Fruit fly (Drosophila melanogaster) whole organism, embryonic: ENCODE data around the gene CG5516.

Source experiments
- CG11696 ChIP-seq: fragments of 200-800 bp; sonication (Bioruptor generic); IDR thresholded peaks from 2 replicates; pipeline ENCODE4 v1.3.6; 2022; ENCODE audit warnings: missing biosample characterization, missing genetic modification characterization
- CG12104 ChIP-seq: fragments of 200-800 bp; sonication (Bioruptor generic); optimal IDR thresholded peaks from 3 replicates; lab custom pipeline; 2016; ENCODE audit warnings: missing biosample characterization, missing genetic modification characterization
- CG13123 ChIP-seq: fragments of 200-800 bp; sonication (Bioruptor generic); optimal IDR thresholded peaks from 2 replicates; lab custom pipeline; 2016; ENCODE audit warnings: missing biosample characterization, missing genetic modification characterization
- CG2678 ChIP-seq: fragments of 200-800 bp; sonication (Bioruptor generic); optimal IDR thresholded peaks from 3 replicates; lab custom pipeline; 2019; ENCODE audit warnings: missing biosample characterization, mild to moderate bottlenecking, missing genetic modification characterization, moderate library complexity
- CG30020 ChIP-seq: fragments of 200-800 bp; optimal IDR thresholded peaks from 2 replicates; lab custom pipeline; 2019; ENCODE audit warnings: missing biosample characterization, mild to moderate bottlenecking, missing genetic modification characterization, moderate library complexity
- CG3407 ChIP-seq: fragments of 200-800 bp; sonication (Bioruptor generic); optimal IDR thresholded peaks from 2 replicates; lab custom pipeline; 2018; ENCODE audit warnings: missing biosample characterization, mild to moderate bottlenecking, missing genetic modification characterization
- CG34422 ChIP-seq: fragments of 200-800 bp; sonication (Bioruptor generic); IDR thresholded peaks from 3 replicates; pipeline ENCODE4 v1.3.6; 2022; ENCODE audit warnings: missing biosample characterization, missing genetic modification characterization
- CG3726 ChIP-seq: fragments of 200-800 bp; sonication (Bioruptor generic); IDR thresholded peaks from 3 replicates; pipeline ENCODE4, ENCODE4 v1.3.6; 2022; ENCODE audit warnings: missing biosample characterization, missing genetic modification characterization
- CG3838 ChIP-seq: fragments of 200-800 bp; sonication (Bioruptor generic); optimal IDR thresholded peaks from 3 replicates; lab custom pipeline; 2016; ENCODE audit warnings: missing biosample characterization, missing genetic modification characterization
- CG43689 ChIP-seq: fragments of 200-800 bp; sonication (Bioruptor generic); IDR thresholded peaks from 2 replicates; pipeline ENCODE4 v1.3.6; 2022; ENCODE audit warnings: missing biosample characterization, missing genetic modification characterization
- CG4707 ChIP-seq: fragments of 200-800 bp; sonication (Bioruptor generic); optimal IDR thresholded peaks from 2 replicates; lab custom pipeline; 2018; ENCODE audit warnings: missing biosample characterization, mild to moderate bottlenecking, missing genetic modification characterization, moderate library complexity
- CG7357 ChIP-seq: fragments of 200-800 bp; sonication (Bioruptor generic); IDR thresholded peaks from 3 replicates; pipeline ENCODE4 v1.3.6; 2022; ENCODE audit warnings: missing biosample characterization, missing genetic modification characterization
- CG7839 ChIP-seq: fragments of 200-800 bp; sonication (Bioruptor generic); optimal IDR thresholded peaks from 3 replicates; lab custom pipeline; 2018; ENCODE audit warnings: missing biosample characterization, mild to moderate bottlenecking, missing genetic modification characterization, moderate library complexity
- Dll ChIP-seq: fragments of 200-800 bp; sonication (Bioruptor generic); IDR thresholded peaks from 4 replicates; pipeline ENCODE4 v1.3.6; 2022; ENCODE audit warnings: missing biosample characterization, missing genetic modification characterization; ENCODE audit not compliant: partially characterized antibody
- Dref ChIP-seq: fragments of 200-800 bp; sonication (Bioruptor generic); IDR thresholded peaks from 2 replicates; pipeline ENCODE4 v1.3.6; 2022; ENCODE audit warnings: missing biosample characterization, missing genetic modification characterization
- H15 ChIP-seq: fragments of 200-800 bp; sonication (Bioruptor generic); IDR thresholded peaks from 3 replicates; pipeline ENCODE4 v1.3.6; 2022; ENCODE audit warnings: missing biosample characterization, missing genetic modification characterization
- HLH3B ChIP-seq: fragments of 200-800 bp; sonication (Bioruptor generic); IDR thresholded peaks from 2 replicates; pipeline ENCODE4 v1.3.6; 2022; ENCODE audit warnings: missing biosample characterization, missing genetic modification characterization
- HLH4C ChIP-seq: fragments of 200-800 bp; sonication (Bioruptor generic); IDR thresholded peaks from 3 replicates; pipeline ENCODE4 v1.3.6; 2022; ENCODE audit warnings: missing biosample characterization, missing genetic modification characterization; ENCODE audit not compliant: partially characterized antibody
- Hmr ChIP-seq: fragments of 200-800 bp; sonication (Bioruptor generic); optimal IDR thresholded peaks from 3 replicates; lab custom pipeline; 2017; ENCODE audit warnings: mild to moderate bottlenecking, missing biosample characterization, missing genetic modification reagents, missing genetic modification characterization
- Hr51 ChIP-seq, 2 experiments: fragments of 200-800 bp; sonication (Bioruptor generic); optimal IDR thresholded peaks; 2 replicates in 1 of 2; 3 replicates in 1 of 2; lab custom pipeline; 2016 to 2018; ENCODE audit warnings: missing biosample characterization in 2 of 2, missing genetic modification characterization in 2 of 2, mild to moderate bottlenecking in 1 of 2, moderate library complexity in 1 of 2
- MESR4 ChIP-seq: fragments of 200-800 bp; sonication (Bioruptor generic); optimal IDR thresholded peaks from 2 replicates; lab custom pipeline; 2018; ENCODE audit warnings: missing biosample characterization, mild to moderate bottlenecking, missing genetic modification characterization, moderate library complexity
- Nf-YA ChIP-seq: fragments of 200-800 bp; sonication (Bioruptor generic); IDR thresholded peaks from 2 replicates; pipeline ENCODE4 v1.3.6; 2022; ENCODE audit warnings: missing biosample characterization, missing genetic modification characterization
- Nf-YC ChIP-seq: fragments of 200-800 bp; optimal IDR thresholded peaks from 3 replicates; lab custom pipeline; 2019; ENCODE audit warnings: missing biosample characterization, mild to moderate bottlenecking, missing genetic modification characterization, moderate library complexity
- Rfx ChIP-seq: fragments of 200-800 bp; sonication (Bioruptor generic); IDR thresholded peaks from 2 replicates; pipeline ENCODE4 v1.3.6; 2022; ENCODE audit warnings: missing biosample characterization, missing genetic modification characterization
- Sox100B ChIP-seq: fragments of 200-800 bp; sonication (Bioruptor generic); optimal IDR thresholded peaks from 3 replicates; lab custom pipeline; 2018; ENCODE audit warnings: missing biosample characterization, mild to moderate bottlenecking, missing genetic modification characterization
- TFAM ChIP-seq: fragments of 200-800 bp; sonication (Bioruptor generic); optimal IDR thresholded peaks from 2 replicates; lab custom pipeline; 2017; ENCODE audit warnings: missing biosample characterization, missing genetic modification characterization, inconsistent platforms
- Trl ChIP-seq, 3 experiments: fragments of >200 bp in 2 of 3; fragments of 200-800 bp in 1 of 3; sonication (Bioruptor generic) in 1 of 3; optimal IDR thresholded peaks; 2 replicates in 1 of 3; 3 replicates in 2 of 3; lab custom pipeline; 2016 to 2017; ENCODE audit warnings: missing biosample characterization in 1 of 3, missing genetic modification characterization in 1 of 3
- abd-A ChIP-seq: fragments of 200-800 bp; sonication (Bioruptor generic); optimal IDR thresholded peaks from 3 replicates; lab custom pipeline; 2019; ENCODE audit warnings: missing biosample characterization, mild to moderate bottlenecking, missing genetic modification characterization, moderate library complexity
- bsh ChIP-seq, 2 experiments: fragments of 200-800 bp; sonication (Bioruptor generic); optimal IDR thresholded peaks; 2 replicates each; lab custom pipeline; 2017 to 2018; ENCODE audit warnings: mild to moderate bottlenecking in 2 of 2, missing biosample characterization in 2 of 2, missing genetic modification characterization in 2 of 2, moderate library complexity in 1 of 2
- btn ChIP-seq: fragments of 200-800 bp; sonication (Bioruptor generic); optimal IDR thresholded peaks from 2 replicates; lab custom pipeline; 2016; ENCODE audit warnings: missing biosample characterization, missing genetic modification characterization
- dmrt11E ChIP-seq: fragments of 200-800 bp; sonication (Bioruptor generic); optimal IDR thresholded peaks from 3 replicates; lab custom pipeline; 2018; ENCODE audit warnings: missing biosample characterization, mild to moderate bottlenecking, missing genetic modification characterization, moderate library complexity
- eve ChIP-seq, 2 experiments: fragments of >200 bp; optimal IDR thresholded peaks; 2 replicates each; lab custom pipeline; 2017; ENCODE audit warnings: missing biosample characterization in 2 of 2, missing genetic modification characterization in 2 of 2
- fd96Cb ChIP-seq: fragments of 200-800 bp; sonication (Bioruptor generic); optimal IDR thresholded peaks from 2 replicates; lab custom pipeline; 2018; ENCODE audit warnings: missing biosample characterization, mild to moderate bottlenecking, missing genetic modification characterization, moderate library complexity
- gfzf ChIP-seq: fragments of 200-800 bp; sonication (Bioruptor generic); optimal IDR thresholded peaks from 2 replicates; lab custom pipeline; 2016; ENCODE audit warnings: missing biosample characterization, mild to moderate bottlenecking, missing genetic modification characterization, moderate library complexity
- gsb ChIP-seq: fragments of 200-800 bp; sonication (Bioruptor generic); IDR thresholded peaks from 2 replicates; pipeline ENCODE4 v1.3.6; 2022; ENCODE audit warnings: missing biosample characterization, missing genetic modification characterization
- gsb-n ChIP-seq: fragments of 200-800 bp; sonication (Bioruptor generic); optimal IDR thresholded peaks from 3 replicates; lab custom pipeline; 2018; ENCODE audit warnings: missing biosample characterization, mild to moderate bottlenecking, missing genetic modification characterization
- gt ChIP-seq: fragments of 200-800 bp; sonication (Bioruptor generic); IDR thresholded peaks from 2 replicates; pipeline ENCODE4 v1.3.6; 2022; ENCODE audit warnings: missing biosample characterization, missing genetic modification characterization
- ham ChIP-seq: fragments of 200-800 bp; sonication (Bioruptor generic); IDR thresholded peaks from 2 replicates; pipeline ENCODE4 v1.3.6; 2022; ENCODE audit warnings: missing biosample characterization, missing genetic modification characterization
- ind ChIP-seq: fragments of 200-800 bp; sonication (Bioruptor generic); optimal IDR thresholded peaks from 3 replicates; lab custom pipeline; 2016; ENCODE audit warnings: missing biosample characterization, missing genetic modification characterization
- inv ChIP-seq: fragments of 200-800 bp; sonication (Bioruptor generic); IDR thresholded peaks from 2 replicates; pipeline ENCODE4 v1.3.6; 2022; ENCODE audit warnings: missing biosample characterization, missing genetic modification characterization; ENCODE audit not compliant: partially characterized antibody
- ken ChIP-seq: fragments of 200-800 bp; sonication (Bioruptor generic); IDR thresholded peaks from 3 replicates; pipeline ENCODE4 v1.3.6; 2022; ENCODE audit warnings: missing biosample characterization, missing genetic modification characterization
- lov ChIP-seq, 2 experiments: fragments of 200-800 bp in 1 of 2; fragments of >200 bp in 1 of 2; sonication (Bioruptor generic) in 1 of 2; IDR thresholded peaks in 1 of 2; optimal IDR thresholded peaks in 1 of 2; 2 replicates in 1 of 2; 3 replicates in 1 of 2; pipeline versions ENCODE4 v1.3.6 to Lab custom; 2017 to 2022; ENCODE audit warnings: missing biosample characterization in 1 of 2, missing genetic modification characterization in 1 of 2
- onecut ChIP-seq: fragments of 200-800 bp; sonication (Bioruptor generic); IDR thresholded peaks from 2 replicates; pipeline ENCODE4 v1.3.6; 2022; ENCODE audit warnings: missing biosample characterization, missing genetic modification characterization
- pzg ChIP-seq: fragments of 200-800 bp; sonication (Bioruptor generic); optimal IDR thresholded peaks from 3 replicates; lab custom pipeline; 2018; ENCODE audit warnings: missing biosample characterization, mild to moderate bottlenecking, missing genetic modification characterization, moderate library complexity
- row ChIP-seq: fragments of 200-800 bp; sonication (Bioruptor generic); IDR thresholded peaks from 3 replicates; pipeline ENCODE4 v1.3.6; 2022; ENCODE audit warnings: missing biosample characterization, missing genetic modification characterization
- sima ChIP-seq: fragments of 200-800 bp; sonication (Bioruptor generic); optimal IDR thresholded peaks from 2 replicates; lab custom pipeline; 2016; ENCODE audit warnings: missing biosample characterization, missing genetic modification characterization
- sisA ChIP-seq: fragments of 200-800 bp; sonication (Bioruptor generic); IDR thresholded peaks from 2 replicates; pipeline ENCODE4 v1.3.6; 2022; ENCODE audit warnings: missing biosample characterization, missing genetic modification characterization
- wek ChIP-seq: fragments of 200-800 bp; sonication (Bioruptor generic); optimal IDR thresholded peaks from 3 replicates; lab custom pipeline; 2018; ENCODE audit warnings: missing biosample characterization, mild to moderate bottlenecking, missing genetic modification characterization, moderate library complexity
- zfh1 ChIP-seq: fragments of 200-800 bp; sonication (Bioruptor generic); IDR thresholded peaks from 3 replicates; pipeline ENCODE4 v1.3.6; 2022; ENCODE audit warnings: missing biosample characterization, missing genetic modification characterization

CG5516 gene

DNA sequence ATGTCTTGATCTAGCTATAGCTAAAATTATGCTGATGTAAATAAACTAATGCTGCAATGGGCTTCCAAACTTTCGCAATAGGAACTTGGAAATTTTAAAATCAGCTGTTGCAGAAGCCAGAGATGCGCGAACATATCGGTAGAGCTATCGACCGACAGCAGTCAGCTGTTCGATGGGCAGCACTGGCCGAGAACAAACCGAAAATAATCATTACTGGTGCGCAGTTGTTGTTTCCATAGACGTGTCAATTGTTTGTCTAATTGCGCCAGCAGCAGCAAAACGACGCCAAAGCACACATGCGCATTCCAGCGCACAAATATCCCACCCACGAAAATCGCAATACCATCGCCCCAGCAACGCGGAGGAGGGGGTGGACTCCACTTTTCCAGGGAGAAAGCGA, 28.7 kb upstream of the CG5516 start, which contains the start of gene Sap47 (continued):
- TF ChIP-seq Dref (GFP tag; lab: Robert Waterston, UW) (peak; percentile 64), MESR4 (GFP tag; lab: Kevin White, UChicago) (peak; percentile 66), CG2678 (tag; lab: Kevin White, UChicago) (no peak), Dll (GFP tag; lab: Robert Waterston, UW) (peak; percentile 84), Sox100B (GFP tag; lab: Kevin White, UChicago) (no peak), CG3838 (no peak), ind (GFP tag; lab: Kevin White, UChicago) (no peak), bsh (GFP tag; optimal IDR thresholded peaks at IDR 0.05; lab: Kevin White, UChicago) (no peak), CG7357 (GFP tag; lab: Robert Waterston, UW) (no peak), Nf-YC (tag; lab: Kevin White, UChicago) (peak; percentile 23), HLH3B (GFP tag; lab: Robert Waterston, UW) (no peak), gfzf (GFP tag; lab: Kevin White, UChicago) (no peak), CG3407 (GFP tag; lab: Kevin White, UChicago) (no peak), HLH4C (GFP tag; lab: Robert Waterston, UW) (peak; percentile 67; the same call in 2 of the 3 replicates), dmrt11E (tag; lab: Kevin White, UChicago) (no peak), H15 (GFP tag; lab: Robert Waterston, UW) (no peak), TFAM (GFP tag; lab: Kevin White, UChicago) (no peak), CG4707 (GFP tag; lab: Kevin White, UChicago) (no peak), ham (GFP tag; lab: Robert Waterston, UW) (no peak), eve (GFP tag; optimal IDR thresholded peaks at IDR 0.05; lab: Kevin White, UChicago) (no peak), CG34422 (peak; percentile 66; the same call in 1 of the 3 replicates), Hmr (GFP tag; lab: Kevin White, UChicago) (peak; percentile 26), Nf-YA (no peak), btn (GFP tag; lab: Kevin White, UChicago) (no peak), sima (GFP tag; lab: Kevin White, UChicago) (no peak), ken (GFP tag; lab: Robert Waterston, UW) (no peak), CG7839 (no peak), CG3726 (GFP tag; lab: Robert Waterston, UW) (no peak), gt (GFP tag; lab: Robert Waterston, UW) (no peak)

DNA sequence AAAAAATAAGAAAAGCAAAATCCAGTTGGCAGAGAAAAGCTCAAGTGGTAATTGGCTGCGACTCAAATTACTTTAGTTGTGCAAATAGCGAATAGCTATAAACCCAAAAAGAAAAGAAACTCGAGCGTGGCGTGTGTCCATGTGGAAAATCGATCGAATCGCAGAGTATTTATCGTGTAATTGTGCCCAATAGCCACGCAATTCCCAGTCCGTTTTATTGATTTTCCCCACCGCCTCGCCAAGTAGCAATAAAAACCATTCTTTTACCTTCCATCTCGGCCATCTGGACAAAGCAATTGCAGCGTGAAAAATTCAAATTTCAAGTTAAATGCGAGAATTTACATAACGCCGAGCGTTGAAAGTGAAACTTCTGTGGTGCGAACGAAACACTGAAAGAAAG, 28.1 kb upstream of the CG5516 start:
- TF ChIP-seq onecut (peak; percentile 90), sisA (GFP tag; lab: Robert Waterston, UW) (no peak)

DNA sequence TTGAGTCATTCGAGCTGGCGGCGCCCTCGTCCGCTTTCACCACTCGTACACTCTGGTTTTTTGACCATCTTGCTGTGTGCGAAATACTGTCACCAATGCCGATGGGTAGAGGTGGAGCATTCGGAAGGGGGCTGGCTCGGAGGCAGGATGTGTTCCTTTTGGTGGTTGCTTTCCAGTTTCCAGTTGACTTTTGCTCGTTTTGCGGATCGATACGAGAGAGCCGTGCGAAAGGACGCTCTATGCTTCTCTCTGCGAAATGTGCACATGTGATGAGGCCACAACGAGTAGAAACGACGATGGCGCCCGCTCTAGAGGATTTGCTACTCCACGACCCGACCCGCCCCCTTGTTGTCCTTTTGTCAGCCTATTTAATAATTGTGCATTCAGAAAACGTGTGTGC, 26.0 kb upstream of the CG5516 start:
- TF ChIP-seq CG11696 (GFP tag; lab: Robert Waterston, UW) (no peak), onecut (peak; percentile 96), Rfx (no peak), CG30020 (tag; lab: Kevin White, UChicago) (no peak), CG43689 (GFP tag; lab: Robert Waterston, UW) (no peak), Hr51 (GFP tag; optimal IDR thresholded peaks at IDR 0.05; lab: Kevin White, UChicago) (peak in 1 of 2 experiments; percentile 14), abd-A (tag; lab: Kevin White, UChicago) (peak; percentile 46), inv (GFP tag; lab: Robert Waterston, UW) (no peak), fd96Cb (no peak), pzg (no peak), CG13123 (no peak), CG12104 (GFP tag; lab: Kevin White, UChicago) (no peak), gsb-n (tag; lab: Kevin White, UChicago) (no peak), zfh1 (no peak), row (GFP tag; lab: Robert Waterston, UW) (no peak), Trl (optimal IDR thresholded peaks at IDR 0.05; lab: Kevin White, UChicago) (peak; percentile 4 to 26), Trl (GFP tag; optimal IDR thresholded peaks at IDR 0.05; lab: Kevin White, UChicago) (no peak), wek (GFP tag; lab: Kevin White, UChicago) (no peak), lov (optimal IDR thresholded peaks at IDR 0.05; lab: Kevin White, UChicago) (no peak), lov (GFP tag; IDR thresholded peaks at IDR 0.05; lab: Robert Waterston, UW) (no peak), gsb (GFP tag; lab: Robert Waterston, UW) (no peak)
